Worm (Caenorhabditis elegans): ENCODE results near the gene atx-3.

DNA sequence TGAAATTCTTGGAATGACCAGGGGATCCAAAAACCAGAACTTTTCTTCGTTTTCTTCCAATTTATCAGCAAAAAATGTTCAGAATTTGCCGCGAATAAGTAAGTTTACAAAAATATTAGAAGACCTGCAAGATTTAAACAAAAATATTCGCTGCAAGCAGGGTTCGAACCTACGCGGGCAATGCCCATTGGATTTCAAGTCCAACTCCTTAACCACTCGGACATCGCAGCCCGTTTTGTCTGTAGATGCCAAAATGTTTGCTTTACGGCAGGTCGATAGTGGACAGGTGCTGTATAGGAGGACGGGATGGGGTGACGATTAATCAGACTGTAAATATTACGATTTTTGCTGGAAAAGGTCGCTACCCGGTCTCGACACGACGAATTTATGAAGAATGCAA lies 29.5 kb downstream of the atx-3 start:
- no peak for TF ChIP-seq K02D7.2 (tag; optimal IDR thresholded peaks at IDR 0.05)
- TF ChIP-seq pag-3 (tag; optimal IDR thresholded peaks at IDR 0.05; ENCODE audit: borderline replicate concordance), result no peak
- TF ChIP-seq C38D4.7 (GFP tag; optimal IDR thresholded peaks at IDR 0.05), result no peak
- TF ChIP-seq C08G9.2 (tag; optimal IDR thresholded peaks at IDR 0.05), result no peak
- no peak for TF ChIP-seq nfya-1 (tag; optimal IDR thresholded peaks at IDR 0.05)
- TF ChIP-seq lim-6 (tag; optimal IDR thresholded peaks at IDR 0.05), result no peak
- no peak for TF ChIP-seq ceh-24 (tag; optimal IDR thresholded peaks at IDR 0.05)
- no peak for TF ChIP-seq hlh-30 (tag; optimal IDR thresholded peaks at IDR 0.05; ENCODE audit: insufficient read depth)
- no peak for TF ChIP-seq elt-2 (tag; optimal IDR thresholded peaks at IDR 0.05)
- TF ChIP-seq madf-2 (tag; optimal IDR thresholded peaks at IDR 0.05), result no peak

All from whole organism, late embryonic.